Fruit fly (Drosophila melanogaster): Measurements from ENCODE around the gene Acph-1.
A peak's percentile ranks its signal among the peaks of the same experiment; 100 is the strongest.

- TF ChIP-seq CG7045 (GFP tag; optimal IDR thresholded peaks at IDR 0.05) (no peak), bab1 (GFP tag; optimal IDR thresholded peaks at IDR 0.05) (no peak), cic (GFP tag; optimal IDR thresholded peaks at IDR 0.05) (peak; percentile 49), tj (GFP tag; optimal IDR thresholded peaks at IDR 0.05) (no peak), CG1620 (GFP tag; optimal IDR thresholded peaks at IDR 0.05) (no peak), CG7101 (tag; optimal IDR thresholded peaks at IDR 0.05) (no peak), kay (GFP tag; ENCODE audit: borderline replicate concordance) (no peak), CG11617 (GFP tag; optimal IDR thresholded peaks at IDR 0.05) (no peak), CG5204 (GFP tag; optimal IDR thresholded peaks at IDR 0.05) (no peak), Clk (GFP tag; optimal IDR thresholded peaks at IDR 0.05) (no peak), cnc (optimal IDR thresholded peaks at IDR 0.05) (no peak), CG12768 (GFP tag; optimal IDR thresholded peaks at IDR 0.05) (no peak)
Observed at dm6 chr3R:30014480-30014879, 21.3 kb upstream of the Acph-1 start.

All from whole organism, adult.